Worm (Caenorhabditis elegans) whole organism, L2 larva: ENCODE results near the gene pigc-1.

Experiments
- ZK546.5 ChIP-seq: sonication (generic microtip); optimal IDR thresholded peaks from 2 replicates; lab custom pipeline; 2017; ENCODE audit warnings: missing biosample characterization, missing genetic modification characterization
- ama-1 ChIP-seq: fragments of 150-350 bp; optimal IDR thresholded peaks from 2 replicates; lab custom pipeline; 2018; ENCODE audit warnings: inconsistent platforms
- ceh-82 ChIP-seq: fragments of 150-350 bp; optimal IDR thresholded peaks from 2 replicates; lab custom pipeline; 2014; ENCODE audit warnings: missing biosample characterization, missing genetic modification characterization
- crh-2 ChIP-seq: sonication (generic microtip); optimal IDR thresholded peaks from 2 replicates; lab custom pipeline; 2017; ENCODE audit warnings: missing biosample characterization, missing genetic modification characterization
- lin-13 ChIP-seq: fragments of 150-350 bp; optimal IDR thresholded peaks from 2 replicates; lab custom pipeline; 2014; ENCODE audit warnings: missing biosample characterization, missing genetic modification reagents, missing genetic modification characterization
- lsy-2 ChIP-seq, 2 experiments: fragments of 150-350 bp in 1 of 2; sonication (generic microtip) in 1 of 2; optimal IDR thresholded peaks; 2 replicates each; lab custom pipeline; 2014 to 2017; ENCODE audit warnings: missing biosample characterization in 2 of 2, missing genetic modification characterization in 2 of 2
- nhr-11 ChIP-seq: fragments of 150-350 bp; optimal IDR thresholded peaks from 2 replicates; lab custom pipeline; 2014; ENCODE audit warnings: missing biosample characterization, missing genetic modification characterization
- nhr-237 ChIP-seq: fragments of 150-350 bp; optimal IDR thresholded peaks from 2 replicates; lab custom pipeline; 2014; ENCODE audit warnings: missing biosample characterization, missing genetic modification characterization
- sma-3 ChIP-seq: sonication (generic microtip); optimal IDR thresholded peaks from 2 replicates; lab custom pipeline; 2016; ENCODE audit warnings: missing genetic modification reagents, missing genetic modification characterization, missing compliant biosample characterization
- unc-62 ChIP-seq: fragments of 150-350 bp; optimal IDR thresholded peaks from 2 replicates; lab custom pipeline; 2014; ENCODE audit warnings: missing biosample characterization, missing genetic modification reagents, missing genetic modification characterization
- zag-1 ChIP-seq: fragments of 150-350 bp; optimal IDR thresholded peaks from 2 replicates; lab custom pipeline; 2014; ENCODE audit warnings: missing biosample characterization, missing genetic modification characterization
- ztf-4 ChIP-seq: fragments of 150-350 bp; optimal IDR thresholded peaks from 2 replicates; lab custom pipeline; 2014; ENCODE audit warnings: missing biosample characterization, missing genetic modification characterization

ce11 chrIV:9381136-9381535, 38.2 kb upstream of the pigc-1 start, which contains the start of gene C10C5.5:
- TF ChIP-seq unc-62 (GFP tag; lab: Kevin White, UChicago) (no peak), nhr-11 (tag; lab: Kevin White, UChicago) (no peak), crh-2 (tag; lab: Kevin White, UChicago) (no peak), ztf-4 (no peak), lsy-2 (tag; optimal IDR thresholded peaks at IDR 0.05; lab: Kevin White, UChicago) (no peak), zag-1 (tag; lab: Kevin White, UChicago) (no peak), ceh-82 (tag; lab: Kevin White, UChicago) (no peak), ZK546.5 (no peak), ama-1 (no peak), lin-13 (GFP tag; lab: Kevin White, UChicago) (no peak), sma-3 (no peak), nhr-237 (tag; lab: Kevin White, UChicago) (no peak)
